Worm (Caenorhabditis elegans) whole organism, L4 larva: ENCODE data around the gene nspc-1.

ENCODE experiments used
- F37D6.2 ChIP-seq: sonication (generic microtip); optimal IDR thresholded peaks from 2 replicates; lab custom pipeline; 2016; ENCODE audit warnings: mild to moderate bottlenecking, missing genetic modification characterization, missing compliant biosample characterization
- F44E2.7 ChIP-seq: fragments of 200-800 bp; sonication (Bioruptor generic); IDR thresholded peaks from 2 replicates; pipeline ENCODE4 v2.1.2; 2022; ENCODE audit warnings: missing genetic modification characterization, missing compliant biosample characterization
- F49E8.2 ChIP-seq: sonication (generic microtip); optimal IDR thresholded peaks from 2 replicates; lab custom pipeline; 2016; ENCODE audit warnings: missing compliant biosample characterization, mild to moderate bottlenecking, missing genetic modification characterization, borderline replicate concordance
- R02D3.7 ChIP-seq: fragments of 150-350 bp; sonication (generic microtip); optimal IDR thresholded peaks from 3 replicates; lab custom pipeline; 2014; ENCODE audit warnings: missing biosample characterization, missing genetic modification characterization
- aha-1 ChIP-seq: fragments of 150-350 bp; peaks from one replicate; lab custom pipeline; 2014; ENCODE audit warnings: missing biosample characterization, missing genetic modification characterization
- attf-4 ChIP-seq: sonication (generic microtip); optimal IDR thresholded peaks from 3 replicates; lab custom pipeline; 2017; ENCODE audit warnings: missing biosample characterization, missing genetic modification characterization
- ceh-32 ChIP-seq: sonication (generic microtip); optimal IDR thresholded peaks from 2 replicates; lab custom pipeline; 2016; ENCODE audit warnings: mild to moderate bottlenecking, missing genetic modification characterization, missing compliant biosample characterization; ENCODE audit not compliant: poor library complexity
- ceh-82 ChIP-seq: sonication (generic microtip); optimal IDR thresholded peaks from 2 replicates; lab custom pipeline; 2017; ENCODE audit warnings: missing biosample characterization, missing genetic modification characterization
- ces-1 ChIP-seq: fragments of 150-350 bp; sonication (generic microtip); optimal IDR thresholded peaks from 4 replicates; lab custom pipeline; 2014; ENCODE audit warnings: missing biosample characterization, missing genetic modification reagents, missing genetic modification characterization
- daf-16 ChIP-seq, 3 experiments: sonication (generic microtip); optimal IDR thresholded peaks; 2 replicates each; lab custom pipeline; 2016 to 2017; ENCODE audit warnings: missing genetic modification characterization in 3 of 3, missing genetic modification reagents in 3 of 3, mild to moderate bottlenecking in 2 of 3, missing compliant biosample characterization in 2 of 3, missing biosample characterization in 1 of 3, moderate library complexity in 1 of 3
- dmd-6 ChIP-seq: fragments of 200-800 bp; sonication (Bioruptor generic); IDR thresholded peaks from 2 replicates; pipeline ENCODE4 v1.3.6; 2022; ENCODE audit warnings: missing genetic modification reagents, missing genetic modification characterization, missing compliant biosample characterization
- dmd-9 ChIP-seq: fragments of 200-800 bp; sonication (Bioruptor generic); IDR thresholded peaks from 2 replicates; pipeline ENCODE4 v1.3.6; 2022; ENCODE audit warnings: missing genetic modification reagents, missing genetic modification characterization, missing compliant biosample characterization
- dve-1 ChIP-seq: sonication (generic microtip); optimal IDR thresholded peaks from 2 replicates; lab custom pipeline; 2017; ENCODE audit warnings: antibody characterized with exemption, mild to moderate bottlenecking, missing genetic modification characterization, missing compliant biosample characterization; ENCODE audit not compliant: insufficient read depth
- egl-27 ChIP-seq: sonication (generic microtip); optimal IDR thresholded peaks from 3 replicates; lab custom pipeline; 2017; ENCODE audit warnings: missing biosample characterization, missing genetic modification reagents, missing genetic modification characterization
- egl-43 ChIP-seq: fragments of 200-800 bp; sonication (Bioruptor generic); IDR thresholded peaks from 2 replicates; pipeline ENCODE4 v1.3.6; 2022; ENCODE audit warnings: missing genetic modification reagents, missing genetic modification characterization, missing compliant biosample characterization
- hif-1 ChIP-seq, 2 experiments: sonication (generic microtip); optimal IDR thresholded peaks; 2 replicates each; lab custom pipeline; 2016 to 2017; ENCODE audit warnings: missing compliant biosample characterization in 2 of 2, missing genetic modification characterization in 2 of 2, missing genetic modification reagents in 2 of 2, missing genotype in 2 of 2, mild to moderate bottlenecking in 1 of 2
- hlh-11 ChIP-seq: fragments of 200-800 bp; sonication (Bioruptor generic); optimal IDR thresholded peaks from 2 replicates; lab custom pipeline; 2018; ENCODE audit warnings: mild to moderate bottlenecking, missing genetic modification characterization, missing compliant biosample characterization
- hlh-30 ChIP-seq: sonication (generic microtip); optimal IDR thresholded peaks from 2 replicates; lab custom pipeline; 2017; ENCODE audit warnings: antibody characterized with exemption, mild to moderate bottlenecking, missing genetic modification characterization, missing compliant biosample characterization; ENCODE audit not compliant: insufficient read depth
- hmg-1.1 ChIP-seq: fragments of 200-800 bp; sonication (Bioruptor generic); IDR thresholded peaks from 2 replicates; pipeline ENCODE4 v1.3.6; 2022; ENCODE audit warnings: missing genetic modification reagents, missing genetic modification characterization, missing compliant biosample characterization
- jun-1 ChIP-seq: fragments of 150-350 bp; optimal IDR thresholded peaks from 2 replicates; lab custom pipeline; 2014; ENCODE audit warnings: missing biosample characterization, missing genetic modification reagents, missing genetic modification characterization
- lin-15B ChIP-seq: fragments of 150-350 bp; sonication (generic microtip); optimal IDR thresholded peaks from 3 replicates; lab custom pipeline; 2014; ENCODE audit warnings: missing biosample characterization, missing genetic modification characterization
- lin-29 ChIP-seq: fragments of 200-800 bp; sonication (Bioruptor generic); IDR thresholded peaks from 2 replicates; pipeline ENCODE4 v1.3.6; 2022; ENCODE audit warnings: missing genetic modification reagents, missing genetic modification characterization, missing compliant biosample characterization
- lin-38 ChIP-seq: fragments of 200-800 bp; sonication (Bioruptor generic); IDR thresholded peaks from 2 replicates; pipeline ENCODE4 v1.3.6; 2022; ENCODE audit warnings: missing genetic modification reagents, missing genetic modification characterization, missing compliant biosample characterization
- lsy-2 ChIP-seq, 2 experiments: fragments of 150-350 bp in 1 of 2; sonication (generic microtip) in 1 of 2; optimal IDR thresholded peaks; 2 replicates each; lab custom pipeline; 2014 to 2017; ENCODE audit warnings: missing biosample characterization in 2 of 2, missing genetic modification characterization in 2 of 2
- mdl-1 ChIP-seq, 2 experiments: fragments of 150-350 bp in 1 of 2; sonication (generic microtip) in 1 of 2; optimal IDR thresholded peaks; 2 replicates each; lab custom pipeline; 2014 to 2017; ENCODE audit warnings: missing biosample characterization in 2 of 2, missing genetic modification characterization in 2 of 2
- mxl-3 ChIP-seq: fragments of 200-800 bp; sonication (Bioruptor generic); optimal IDR thresholded peaks from 2 replicates; lab custom pipeline; 2018; ENCODE audit warnings: mild to moderate bottlenecking, missing genetic modification characterization, missing compliant biosample characterization
- nhr-25 ChIP-seq: sonication (generic microtip); optimal IDR thresholded peaks from 2 replicates; lab custom pipeline; 2017; ENCODE audit warnings: missing genetic modification characterization, mild to moderate bottlenecking, missing compliant biosample characterization, antibody characterized with exemption, moderate library complexity, borderline replicate concordance; ENCODE audit not compliant: insufficient read depth
- nhr-28 ChIP-seq: fragments of 150-350 bp; optimal IDR thresholded peaks from 2 replicates; lab custom pipeline; 2014; ENCODE audit warnings: missing biosample characterization, missing genetic modification characterization
- nhr-48 ChIP-seq: sonication (generic microtip); optimal IDR thresholded peaks from 2 replicates; lab custom pipeline; 2016; ENCODE audit warnings: mild to moderate bottlenecking, missing genetic modification characterization, missing compliant biosample characterization
- nhr-6 ChIP-seq: fragments of 150-350 bp; optimal IDR thresholded peaks from 2 replicates; lab custom pipeline; 2014; ENCODE audit warnings: missing biosample characterization, missing genetic modification characterization
- pha-4 ChIP-seq, 2 experiments: fragments of 150-350 bp in 1 of 2; fragments of 200-800 bp in 1 of 2; sonication (Bioruptor generic) in 1 of 2; IDR thresholded peaks in 1 of 2; optimal IDR thresholded peaks in 1 of 2; 2 replicates each; pipeline versions ENCODE4 v1.3.6 to Lab custom; 2014 to 2022; ENCODE audit warnings: missing genetic modification characterization in 2 of 2, missing genetic modification reagents in 2 of 2, missing biosample characterization in 1 of 2, missing compliant biosample characterization in 1 of 2
- pqm-1 ChIP-seq: sonication (generic microtip); optimal IDR thresholded peaks from 2 replicates; lab custom pipeline; 2017; ENCODE audit warnings: missing biosample characterization, missing genetic modification characterization
- saeg-2 ChIP-seq: fragments of 200-800 bp; sonication (Bioruptor generic); IDR thresholded peaks from 2 replicates; pipeline ENCODE4 v1.3.6; 2022; ENCODE audit warnings: missing genetic modification reagents, missing genetic modification characterization, missing compliant biosample characterization
- sdz-12 ChIP-seq: fragments of 200-800 bp; sonication (Bioruptor generic); optimal IDR thresholded peaks from 2 replicates; lab custom pipeline; 2018; ENCODE audit warnings: mild to moderate bottlenecking, missing genetic modification characterization, missing compliant biosample characterization
- set-16 ChIP-seq: fragments of 200-800 bp; sonication (Bioruptor generic); IDR thresholded peaks from 2 replicates; pipeline ENCODE4 v1.3.6; 2022; ENCODE audit warnings: missing genetic modification reagents, missing genetic modification characterization, missing compliant biosample characterization
- unc-130 ChIP-seq: sonication (generic microtip); optimal IDR thresholded peaks from 2 replicates; lab custom pipeline; 2016; ENCODE audit warnings: missing genetic modification reagents, missing genetic modification characterization, missing compliant biosample characterization
- unc-62 ChIP-seq, 3 experiments: fragments of 150-350 bp in 1 of 3; sonication (generic microtip); optimal IDR thresholded peaks in 2 of 3; peaks in 1 of 3; 1 replicate in 1 of 3; 2 replicates in 2 of 3; lab custom pipeline; 2014 to 2017; ENCODE audit warnings: missing biosample characterization in 3 of 3, missing genetic modification characterization in 3 of 3, missing genetic modification reagents in 3 of 3, missing genotype in 1 of 3
- vab-7 ChIP-seq: fragments of 200-800 bp; sonication (Bioruptor generic); IDR thresholded peaks from 2 replicates; pipeline ENCODE4 v1.3.6; 2022; ENCODE audit warnings: missing genetic modification reagents, missing genetic modification characterization, missing compliant biosample characterization

The nspc-1 gene

ce11 chrX:8564451-8564795 is 29.5 kb upstream of the nspc-1 start:
- TF ChIP-seq egl-43 (GFP tag; lab: Robert Waterston, UW) (no peak), nhr-28 (tag; lab: Kevin White, UChicago) (peak; percentile 24), lsy-2 (tag; optimal IDR thresholded peaks at IDR 0.05; lab: Kevin White, UChicago) (peak in 1 of 2 experiments; percentile 26), aha-1 (tag; lab: Kevin White, UChicago) (peak; percentile 17), nhr-6 (peak; percentile 13), daf-16 (GFP tag; optimal IDR thresholded peaks at IDR 0.05; lab: Kevin White, UChicago) (no peak), daf-16 (tag; optimal IDR thresholded peaks at IDR 0.05; lab: Kevin White, UChicago) (peak; percentile 9), pha-4 (GFP tag; IDR thresholded peaks at IDR 0.05; lab: Robert Waterston, UW) (no peak), pha-4 (tag; optimal IDR thresholded peaks at IDR 0.05; lab: Kevin White, UChicago) (peak; percentile 9), nhr-25 (tag; lab: Kevin White, UChicago) (no peak), dmd-9 (GFP tag; lab: Robert Waterston, UW) (no peak), R02D3.7 (no peak), mxl-3 (GFP tag; lab: Kevin White, UChicago) (no peak), dve-1 (tag; lab: Kevin White, UChicago) (peak; percentile 51), unc-130 (GFP tag; lab: Kevin White, UChicago) (no peak)

- peak; percentile 38 for TF ChIP-seq aha-1 (tag; lab: Kevin White, UChicago)
- TF ChIP-seq saeg-2 (GFP tag; lab: Robert Waterston, UW) = no peak
- peak; percentile 44 for TF ChIP-seq nhr-28 (tag; lab: Kevin White, UChicago)
- peak; percentile 87 for TF ChIP-seq pqm-1 (tag; lab: Kevin White, UChicago)
- no peak for TF ChIP-seq lin-15B (tag; lab: Kevin White, UChicago)
- TF ChIP-seq lin-38 = no peak
- peak in 1 of 2 experiments; percentile 94 for TF ChIP-seq unc-62 (GFP tag; optimal IDR thresholded peaks at IDR 0.05 in 1 of 2; lab: Kevin White, UChicago)
- TF ChIP-seq unc-62 (tag; optimal IDR thresholded peaks at IDR 0.05; lab: Kevin White, UChicago) = no peak
- TF ChIP-seq dmd-6 (GFP tag; lab: Robert Waterston, UW) = peak; percentile 49
- no peak for TF ChIP-seq set-16 (GFP tag; lab: Robert Waterston, UW)
- peak; percentile 30 for TF ChIP-seq hlh-30 (tag; lab: Kevin White, UChicago)
- TF ChIP-seq hif-1 (tag; optimal IDR thresholded peaks at IDR 0.05; lab: Kevin White, UChicago) = no peak
- TF ChIP-seq ceh-82 (tag; lab: Kevin White, UChicago) = no peak
- TF ChIP-seq daf-16 (GFP tag; optimal IDR thresholded peaks at IDR 0.05; lab: Kevin White, UChicago) = no peak
- TF ChIP-seq daf-16 (tag; optimal IDR thresholded peaks at IDR 0.05; lab: Kevin White, UChicago) = peak; percentile 38
- TF ChIP-seq hlh-11 (tag; lab: Kevin White, UChicago) = peak; percentile 33
- TF ChIP-seq nhr-48 (tag; lab: Kevin White, UChicago) = peak; percentile 11
Measured at ce11 chrX:8563663-8564450, 29.0 kb upstream of the nspc-1 start.

- TF ChIP-seq egl-27 (tag; lab: Kevin White, UChicago) (no peak), unc-62 (GFP tag; optimal IDR thresholded peaks at IDR 0.05 in 1 of 2; lab: Kevin White, UChicago) (peak in 1 of 2 experiments; percentile 90), unc-62 (tag; optimal IDR thresholded peaks at IDR 0.05; lab: Kevin White, UChicago) (no peak)
Measured at ce11 chrX:8562586-8562985, 27.7 kb upstream of the nspc-1 start.

- no peak for TF ChIP-seq attf-4
- TF ChIP-seq jun-1 (tag; lab: Kevin White, UChicago) = no peak
- TF ChIP-seq nhr-6 = peak; percentile 18
- TF ChIP-seq ces-1 = no peak
- TF ChIP-seq F37D6.2 (tag; lab: Kevin White, UChicago) = peak; percentile 27
- TF ChIP-seq mdl-1 (tag; optimal IDR thresholded peaks at IDR 0.05; lab: Kevin White, UChicago) = peak in 1 of 2 experiments; percentile 31
- 0 out of 2 replicates have a peak, but pooled peaks have one; percentile 42 for TF ChIP-seq hmg-1.1 (GFP tag; lab: Robert Waterston, UW)
- TF ChIP-seq F49E8.2 (tag; lab: Kevin White, UChicago) = no peak
- peak; percentile 10 for TF ChIP-seq dve-1 (tag; lab: Kevin White, UChicago)
- peak; percentile 17; the same call in 1 of the 2 replicates for TF ChIP-seq lin-29 (GFP tag; lab: Robert Waterston, UW)
- TF ChIP-seq nhr-48 (tag; lab: Kevin White, UChicago) = no peak
- TF ChIP-seq sdz-12 (GFP tag; lab: Kevin White, UChicago) = no peak
- TF ChIP-seq F44E2.7 (GFP tag; lab: Robert Waterston, UW) = no peak
- TF ChIP-seq hlh-11 (tag; lab: Kevin White, UChicago) = peak; percentile 7
- TF ChIP-seq vab-7 = no peak
- TF ChIP-seq lsy-2 (tag; optimal IDR thresholded peaks at IDR 0.05; lab: Kevin White, UChicago) = peak in 1 of 2 experiments; percentile 10
- TF ChIP-seq ceh-32 (tag; lab: Kevin White, UChicago) = no peak
- peak; percentile 30 for TF ChIP-seq hlh-30 (tag; lab: Kevin White, UChicago)
- peak; percentile 77 for TF ChIP-seq aha-1 (tag; lab: Kevin White, UChicago)
Measured at ce11 chrX:8556614-8557196, 21.8 kb upstream of the nspc-1 start, which contains the start of gene utx-1. utx-1 (plus strand) TSS chrX:8557146.
